Fruit fly (Drosophila melanogaster) whole organism, embryonic: ENCODE results near the gene dikar.

ENCODE experiments used
- Atf3 ChIP-seq: fragments of 200-800 bp; sonication (Bioruptor generic); optimal IDR thresholded peaks from 3 replicates; lab custom pipeline; 2016; ENCODE audit warnings: missing biosample characterization, missing genetic modification characterization
- Bgb ChIP-seq: fragments of 200-800 bp; sonication (Bioruptor generic); IDR thresholded peaks from 2 replicates; pipeline ENCODE4 v1.3.6; 2022; ENCODE audit warnings: missing biosample characterization, missing genetic modification characterization; ENCODE audit not compliant: partially characterized antibody
- CG10274 ChIP-seq: fragments of 200-800 bp; sonication (Bioruptor generic); optimal IDR thresholded peaks from 3 replicates; lab custom pipeline; 2017; ENCODE audit warnings: missing biosample characterization, mild to moderate bottlenecking, missing genetic modification characterization
- CG11085 ChIP-seq: fragments of 200-800 bp; sonication (Bioruptor generic); IDR thresholded peaks from 2 replicates; pipeline ENCODE4 v1.3.6; 2022; ENCODE audit warnings: missing biosample characterization, missing genetic modification characterization
- CG11695 ChIP-seq: fragments of 200-800 bp; sonication (Bioruptor generic); IDR thresholded peaks from 3 replicates; pipeline ENCODE4 v1.3.6; 2022; ENCODE audit warnings: missing biosample characterization, missing genetic modification characterization
- CG12155 ChIP-seq: fragments of 200-800 bp; sonication (Bioruptor generic); optimal IDR thresholded peaks from 3 replicates; lab custom pipeline; 2016; ENCODE audit warnings: missing biosample characterization, missing genetic modification characterization
- CG1233 ChIP-seq: fragments of 200-800 bp; sonication (Bioruptor generic); optimal IDR thresholded peaks from 4 replicates; lab custom pipeline; 2018; ENCODE audit warnings: missing biosample characterization, mild to moderate bottlenecking, missing genetic modification characterization
- CG12942 ChIP-seq: fragments of 200-800 bp; sonication (Bioruptor generic); optimal IDR thresholded peaks from 3 replicates; lab custom pipeline; 2016; ENCODE audit warnings: missing biosample characterization, missing genetic modification characterization
- CG14050 ChIP-seq: fragments of 200-800 bp; sonication (Bioruptor generic); IDR thresholded peaks from 3 replicates; pipeline ENCODE4 v1.3.6; 2022; ENCODE audit warnings: missing biosample characterization, missing genetic modification characterization
- CG14441 ChIP-seq: fragments of 200-800 bp; sonication (Bioruptor generic); IDR thresholded peaks from 2 replicates; pipeline ENCODE4 v1.3.6; 2022; ENCODE audit warnings: missing biosample characterization, missing genetic modification characterization
- CG15601 ChIP-seq: fragments of 200-800 bp; sonication (Bioruptor generic); optimal IDR thresholded peaks from 3 replicates; lab custom pipeline; 2019; ENCODE audit warnings: missing biosample characterization, mild to moderate bottlenecking, missing genetic modification characterization, moderate library complexity
- CG17186 ChIP-seq: fragments of 200-800 bp; sonication (Bioruptor generic); optimal IDR thresholded peaks from 3 replicates; lab custom pipeline; 2017; ENCODE audit warnings: missing biosample characterization, missing genetic modification reagents, missing genetic modification characterization
- CG17802 ChIP-seq: fragments of 200-800 bp; sonication (Bioruptor generic); optimal IDR thresholded peaks from 2 replicates; lab custom pipeline; 2018; ENCODE audit warnings: missing biosample characterization, mild to moderate bottlenecking, missing genetic modification characterization, moderate library complexity
- CG17829 ChIP-seq: fragments of 200-800 bp; optimal IDR thresholded peaks from 2 replicates; lab custom pipeline; 2019; ENCODE audit warnings: missing biosample characterization, mild to moderate bottlenecking, missing genetic modification characterization, moderate library complexity
- CG18011 ChIP-seq: fragments of 200-800 bp; sonication (Bioruptor generic); optimal IDR thresholded peaks from 2 replicates; lab custom pipeline; 2017; ENCODE audit warnings: missing biosample characterization, missing genetic modification characterization, mild to moderate bottlenecking, moderate library complexity, missing genotype
- CG1832 ChIP-seq: fragments of 200-800 bp; sonication (Bioruptor generic); optimal IDR thresholded peaks from 2 replicates; lab custom pipeline; 2017; ENCODE audit warnings: missing biosample characterization, mild to moderate bottlenecking, missing genetic modification characterization, inconsistent platforms
- CG18764 ChIP-seq: fragments of 200-800 bp; sonication (Bioruptor generic); optimal IDR thresholded peaks from 3 replicates; lab custom pipeline; 2016; ENCODE audit warnings: missing biosample characterization, missing genetic modification characterization
- CG31365 ChIP-seq: fragments of 200-800 bp; sonication (Bioruptor generic); optimal IDR thresholded peaks from 2 replicates; lab custom pipeline; 2018; ENCODE audit warnings: missing biosample characterization, mild to moderate bottlenecking, missing genetic modification characterization
- CG6175 ChIP-seq: fragments of 200-800 bp; sonication (Bioruptor generic); IDR thresholded peaks from 3 replicates; pipeline ENCODE4 v1.3.6; 2022; ENCODE audit warnings: missing biosample characterization, missing genetic modification characterization
- CG6689 ChIP-seq: fragments of 200-800 bp; sonication (Bioruptor generic); IDR thresholded peaks from 2 replicates; pipeline ENCODE4 v1.3.6; 2022; ENCODE audit warnings: missing biosample characterization, missing genetic modification characterization
- CG8089 ChIP-seq: fragments of 200-800 bp; sonication (Bioruptor generic); optimal IDR thresholded peaks from 3 replicates; lab custom pipeline; 2016; ENCODE audit warnings: missing biosample characterization, missing genetic modification characterization
- CG8359 ChIP-seq: fragments of 200-800 bp; sonication (Bioruptor generic); optimal IDR thresholded peaks from 2 replicates; lab custom pipeline; 2017; ENCODE audit warnings: missing biosample characterization, mild to moderate bottlenecking, missing genetic modification characterization, borderline replicate concordance
- CG9215 ChIP-seq: fragments of 200-800 bp; sonication (Bioruptor generic); IDR thresholded peaks from 2 replicates; pipeline ENCODE4 v1.3.6; 2022; ENCODE audit warnings: missing biosample characterization, missing genetic modification characterization
- CrebB ChIP-seq: fragments of 200-800 bp; sonication (Bioruptor generic); optimal IDR thresholded peaks from 3 replicates; lab custom pipeline; 2018; ENCODE audit warnings: missing biosample characterization, mild to moderate bottlenecking, missing genetic modification characterization
- HHEX ChIP-seq: fragments of 200-800 bp; sonication (Bioruptor generic); optimal IDR thresholded peaks from 3 replicates; lab custom pipeline; 2017; ENCODE audit warnings: missing biosample characterization, mild to moderate bottlenecking, missing genetic modification characterization, missing genetic modification reagents
- HLH4C ChIP-seq: fragments of 200-800 bp; sonication (Bioruptor generic); IDR thresholded peaks from 3 replicates; pipeline ENCODE4 v1.3.6; 2022; ENCODE audit warnings: missing biosample characterization, missing genetic modification characterization; ENCODE audit not compliant: partially characterized antibody
- MBD-R2 ChIP-seq: fragments of 200-800 bp; sonication (Bioruptor generic); IDR thresholded peaks from 2 replicates; pipeline ENCODE4 v1.3.6; 2022; ENCODE audit warnings: missing biosample characterization, missing genetic modification characterization
- Max ChIP-seq: fragments of 200-800 bp; sonication (Bioruptor generic); optimal IDR thresholded peaks from 2 replicates; lab custom pipeline; 2016; ENCODE audit warnings: missing biosample characterization, mild to moderate bottlenecking, missing genetic modification characterization
- Med ChIP-seq: fragments of 200-800 bp; sonication (Bioruptor generic); peaks from one replicate; lab custom pipeline; 2016; ENCODE audit warnings: missing biosample characterization, missing genetic modification characterization, mild to moderate bottlenecking, inconsistent platforms, moderate library complexity
- NC2β ChIP-seq: fragments of 200-800 bp; sonication (Bioruptor generic); optimal IDR thresholded peaks from 2 replicates; lab custom pipeline; 2016; ENCODE audit warnings: missing biosample characterization, missing genetic modification characterization
- Neu2 ChIP-seq: fragments of 200-800 bp; sonication (Bioruptor generic); optimal IDR thresholded peaks from 3 replicates; lab custom pipeline; 2016; ENCODE audit warnings: missing biosample characterization, missing genetic modification characterization, borderline replicate concordance
- Nf-YA ChIP-seq: fragments of 200-800 bp; sonication (Bioruptor generic); IDR thresholded peaks from 2 replicates; pipeline ENCODE4 v1.3.6; 2022; ENCODE audit warnings: missing biosample characterization, missing genetic modification characterization
- Oaz ChIP-seq: fragments of 200-800 bp; sonication (Bioruptor generic); IDR thresholded peaks from 2 replicates; pipeline ENCODE4 v1.3.6; 2022; ENCODE audit warnings: missing biosample characterization, missing genetic modification characterization
- Six4 ChIP-seq: fragments of 200-800 bp; sonication (Bioruptor generic); optimal IDR thresholded peaks from 2 replicates; lab custom pipeline; 2016; ENCODE audit warnings: missing biosample characterization, missing genetic modification characterization
- Sox100B ChIP-seq: fragments of 200-800 bp; sonication (Bioruptor generic); optimal IDR thresholded peaks from 3 replicates; lab custom pipeline; 2018; ENCODE audit warnings: missing biosample characterization, mild to moderate bottlenecking, missing genetic modification characterization
- ash1 ChIP-seq: fragments of 200-800 bp; sonication (Bioruptor generic); optimal IDR thresholded peaks from 2 replicates; lab custom pipeline; 2018; ENCODE audit warnings: missing biosample characterization, mild to moderate bottlenecking, missing genetic modification characterization
- ato ChIP-seq: fragments of 200-800 bp; sonication (Bioruptor generic); IDR thresholded peaks from 2 replicates; pipeline ENCODE4 v1.3.6; 2022; ENCODE audit warnings: missing biosample characterization, missing genetic modification characterization; ENCODE audit not compliant: partially characterized antibody
- disco-r ChIP-seq: fragments of 200-800 bp; sonication (Bioruptor generic); optimal IDR thresholded peaks from 2 replicates; lab custom pipeline; 2016; ENCODE audit warnings: missing biosample characterization, missing genetic modification characterization
- dmrt11E ChIP-seq: fragments of 200-800 bp; sonication (Bioruptor generic); optimal IDR thresholded peaks from 3 replicates; lab custom pipeline; 2018; ENCODE audit warnings: missing biosample characterization, mild to moderate bottlenecking, missing genetic modification characterization, moderate library complexity
- dysf ChIP-seq: fragments of 200-800 bp; sonication (Bioruptor generic); IDR thresholded peaks from 3 replicates; pipeline ENCODE4 v1.3.6; 2022; ENCODE audit warnings: missing biosample characterization, missing genetic modification characterization
- emc ChIP-seq: fragments of 200-800 bp; sonication (Bioruptor generic); optimal IDR thresholded peaks from 2 replicates; lab custom pipeline; 2016; ENCODE audit warnings: missing biosample characterization, missing genetic modification characterization
- ems ChIP-seq: fragments of 200-800 bp; sonication (Bioruptor generic); optimal IDR thresholded peaks from 3 replicates; lab custom pipeline; 2016; ENCODE audit warnings: missing biosample characterization, missing genetic modification characterization
- fru ChIP-seq: fragments of >200 bp; optimal IDR thresholded peaks from 2 replicates; lab custom pipeline; 2017
- gcm ChIP-seq: fragments of 200-800 bp; sonication (Bioruptor generic); optimal IDR thresholded peaks from 2 replicates; lab custom pipeline; 2019; ENCODE audit warnings: missing biosample characterization, mild to moderate bottlenecking, missing genetic modification characterization, moderate library complexity
- gro ChIP-seq: fragments of 200-800 bp; sonication (Bioruptor generic); optimal IDR thresholded peaks from 2 replicates; lab custom pipeline; 2016; ENCODE audit warnings: missing biosample characterization, missing genetic modification characterization
- jumu ChIP-seq: fragments of 200-800 bp; sonication (Bioruptor generic); optimal IDR thresholded peaks from 3 replicates; lab custom pipeline; 2016; ENCODE audit warnings: missing biosample characterization, missing genetic modification characterization
- pan ChIP-seq, 4 experiments: fragments of >200 bp in 3 of 4; fragments of 200-800 bp in 1 of 4; sonication (Bioruptor generic) in 1 of 4; optimal IDR thresholded peaks in 3 of 4; IDR thresholded peaks in 1 of 4; 2 replicates each; pipeline versions ENCODE4 v1.3.6 to Lab custom; 2017 to 2022; ENCODE audit warnings: missing biosample characterization in 2 of 4, missing genetic modification characterization in 2 of 4, mixed read lengths in 1 of 4
- psq ChIP-seq: fragments of 200-800 bp; sonication (Bioruptor generic); optimal IDR thresholded peaks from 2 replicates; lab custom pipeline; 2017; ENCODE audit warnings: missing biosample characterization, missing genetic modification characterization
- so ChIP-seq: fragments of 200-800 bp; sonication (Bioruptor generic); IDR thresholded peaks from 3 replicates; pipeline ENCODE4 v1.3.6; 2022; ENCODE audit warnings: missing biosample characterization, missing genetic modification characterization
- wdn ChIP-seq: fragments of 200-800 bp; sonication (Bioruptor generic); IDR thresholded peaks from 2 replicates; pipeline ENCODE4 v1.3.6; 2022; ENCODE audit warnings: missing biosample characterization, missing genetic modification characterization
- zf30C ChIP-seq: fragments of 200-800 bp; sonication (Bioruptor generic); optimal IDR thresholded peaks from 3 replicates; lab custom pipeline; 2018; ENCODE audit warnings: missing biosample characterization, mild to moderate bottlenecking, missing genetic modification characterization

Gene dikar

DNA sequence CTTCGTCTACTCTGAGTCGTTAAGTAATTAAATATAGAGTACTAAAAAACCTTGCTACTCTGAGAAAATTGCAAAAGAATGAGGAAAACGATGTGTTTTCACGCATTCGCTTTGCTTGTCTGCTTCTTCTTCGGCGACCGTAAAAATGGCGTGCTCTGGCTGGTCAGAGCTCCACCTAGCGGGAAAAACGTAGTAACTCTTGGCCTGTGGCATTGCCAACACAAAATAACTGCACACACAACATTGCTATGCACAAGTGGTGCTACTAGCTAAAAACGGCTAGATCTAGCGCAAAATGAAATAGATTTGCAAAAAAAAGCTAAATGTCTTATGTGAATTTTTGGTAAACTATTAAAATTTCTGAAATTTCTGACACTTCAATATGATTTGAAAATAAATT lies 4.2 kb upstream of the dikar start (continued):
- TF ChIP-seq jumu (peak; percentile 40), wdn (GFP tag; lab: Robert Waterston, UW) (no peak), CG10274 (GFP tag; lab: Kevin White, UChicago) (no peak), CG6175 (GFP tag; lab: Robert Waterston, UW) (peak; percentile 16; the same call in 1 of the 3 replicates), CG17829 (peak; percentile 61), MBD-R2 (GFP tag; lab: Robert Waterston, UW) (peak; percentile 79), CrebB (tag; lab: Kevin White, UChicago) (no peak), CG15601 (tag; lab: Kevin White, UChicago) (peak; percentile 8), CG14050 (GFP tag; lab: Robert Waterston, UW) (peak; percentile 35; the same call in 1 of the 3 replicates), CG11695 (GFP tag; lab: Robert Waterston, UW) (peak; percentile 19; the same call in 1 of the 3 replicates), ash1 (GFP tag; lab: Kevin White, UChicago) (no peak), CG1832 (GFP tag; lab: Kevin White, UChicago) (no peak), gro (peak; percentile 21), gcm (no peak), HHEX (GFP tag; lab: Kevin White, UChicago) (peak; percentile 28), dmrt11E (tag; lab: Kevin White, UChicago) (peak; percentile 34), CG11085 (GFP tag; lab: Robert Waterston, UW) (peak; percentile 66), Med (GFP tag; lab: Kevin White, UChicago) (peak; percentile 91), CG1233 (GFP tag; lab: Kevin White, UChicago) (no peak), Atf3 (no peak), so (GFP tag; lab: Robert Waterston, UW) (0 out of 3 replicates have a peak, but pooled peaks have one; percentile 28), psq (GFP tag; lab: Kevin White, UChicago) (peak; percentile 85), CG8089 (GFP tag; lab: Kevin White, UChicago) (no peak), Oaz (GFP tag; lab: Robert Waterston, UW) (no peak), CG9215 (GFP tag; lab: Robert Waterston, UW) (peak; percentile 100), ato (GFP tag; lab: Robert Waterston, UW) (no peak), zf30C (GFP tag; lab: Kevin White, UChicago) (no peak), fru (lab: Kevin White, UChicago) (no peak), CG17186 (GFP tag; lab: Kevin White, UChicago) (no peak), dysf (GFP tag; lab: Robert Waterston, UW) (peak; percentile 58), NC2β (GFP tag; lab: Kevin White, UChicago) (peak; percentile 48), emc (no peak), CG8359 (no peak), Six4 (GFP tag; lab: Kevin White, UChicago) (peak; percentile 8), Nf-YA (GFP tag; lab: Robert Waterston, UW) (0 out of 2 replicates have a peak, but pooled peaks have one; percentile 12), CG17802 (tag; lab: Kevin White, UChicago) (no peak), CG31365 (tag; lab: Kevin White, UChicago) (peak; percentile 32), CG12942 (GFP tag; lab: Kevin White, UChicago) (peak; percentile 10), HLH4C (GFP tag; lab: Robert Waterston, UW) (no peak), Bgb (GFP tag; lab: Robert Waterston, UW) (peak; percentile 58; the same call in 1 of the 2 replicates), disco-r (GFP tag; lab: Kevin White, UChicago) (no peak), pan (optimal IDR thresholded peaks at IDR 0.05; lab: Kevin White, UChicago) (no peak), pan (GFP tag; optimal IDR thresholded peaks at IDR 0.05 in 1 of 2, IDR thresholded peaks at IDR 0.05 in 1 of 2) (peak in 1 of 2 experiments; percentile 52), CG12155 (GFP tag; lab: Kevin White, UChicago) (peak; percentile 14), Neu2 (GFP tag; lab: Kevin White, UChicago) (peak; percentile 60), CG18764 (GFP tag; lab: Kevin White, UChicago) (no peak), Max (peak; percentile 59), CG6689 (GFP tag; lab: Robert Waterston, UW) (peak; percentile 51), CG14441 (GFP tag; lab: Robert Waterston, UW) (peak; percentile 48), Sox100B (peak; percentile 3), CG18011 (GFP tag; lab: Kevin White, UChicago) (no peak), ems (GFP tag; lab: Kevin White, UChicago) (peak; percentile 27)
